Worm (Caenorhabditis elegans): ENCODE measurements around the gene fat-1.

The fat-1 gene

DNA sequence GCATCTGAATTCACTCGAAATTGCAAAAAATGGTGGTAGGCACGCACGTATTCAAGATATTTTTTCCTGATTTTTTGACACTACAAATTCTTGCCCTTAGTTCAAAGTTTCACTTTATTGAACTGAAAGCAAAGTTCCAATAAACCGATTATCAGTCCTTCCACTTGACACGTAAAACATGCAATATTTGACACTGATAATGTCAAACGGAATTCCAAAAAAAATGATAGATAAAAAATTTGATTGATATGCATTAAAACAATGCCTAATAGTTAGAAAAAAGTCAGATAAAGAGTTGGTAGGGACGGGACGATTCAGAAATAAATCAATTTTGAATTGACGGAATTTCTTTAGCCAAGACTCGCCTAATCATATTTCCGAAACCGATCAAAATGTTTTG is 11.6 kb downstream of the fat-1 start:
- TF ChIP-seq lsy-12 (tag; optimal IDR thresholded peaks at IDR 0.05) (no peak), nhr-12 (tag; optimal IDR thresholded peaks at IDR 0.05) (no peak), pha-4 (tag; optimal IDR thresholded peaks at IDR 0.05) (peak; percentile 49), nfya-1 (tag; optimal IDR thresholded peaks at IDR 0.05; ENCODE audit: insufficient read depth) (no peak), ceh-9 (tag; optimal IDR thresholded peaks at IDR 0.05) (no peak), skn-1 (tag; optimal IDR thresholded peaks at IDR 0.05) (no peak), elt-2 (tag; optimal IDR thresholded peaks at IDR 0.05) (peak; percentile 98), pqm-1 (tag; optimal IDR thresholded peaks at IDR 0.05) (peak; percentile 95), ceh-16 (tag; optimal IDR thresholded peaks at IDR 0.05) (no peak), jun-1 (tag; optimal IDR thresholded peaks at IDR 0.05) (peak; percentile 69)

DNA sequence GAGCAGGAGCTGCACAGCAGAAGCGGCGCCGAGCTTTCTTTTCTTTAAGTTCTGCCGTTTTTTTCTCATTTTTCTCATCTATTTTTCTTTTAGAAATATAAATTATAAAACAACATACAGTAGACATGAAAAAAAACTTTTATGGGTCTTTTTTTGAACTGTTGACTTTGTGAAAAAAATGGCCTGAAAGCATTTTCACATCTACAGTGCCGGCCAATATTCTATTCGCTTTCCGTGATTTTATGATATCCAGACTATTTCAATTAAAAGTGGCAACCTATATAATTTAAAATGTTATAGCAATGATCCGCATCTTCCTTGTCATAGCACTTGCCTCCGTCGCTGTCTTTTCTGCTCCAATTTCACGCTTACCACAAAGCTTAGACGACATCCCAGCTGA is 12.6 kb downstream of the fat-1 start, which contains the start of gene far-6:
far-6 (plus strand) TSS at position 301 of the 400 bp plus-strand sequence.
- TF ChIP-seq fos-1 (tag; optimal IDR thresholded peaks at IDR 0.05): no peak
- no peak for TF ChIP-seq ztf-11 (tag; optimal IDR thresholded peaks at IDR 0.05)
- no peak for TF ChIP-seq elt-2 (tag; optimal IDR thresholded peaks at IDR 0.05)
- no peak for TF ChIP-seq snpc-4 (tag; optimal IDR thresholded peaks at IDR 0.05)
- TF ChIP-seq nhr-237 (tag; optimal IDR thresholded peaks at IDR 0.05): no peak
- TF ChIP-seq egl-5 (tag; optimal IDR thresholded peaks at IDR 0.05): no peak
- TF ChIP-seq hmg-11 (tag; optimal IDR thresholded peaks at IDR 0.05): no peak
- TF ChIP-seq skn-1 (tag; optimal IDR thresholded peaks at IDR 0.05): no peak
- TF ChIP-seq pqm-1 (tag; optimal IDR thresholded peaks at IDR 0.05): no peak
- no peak for TF ChIP-seq elt-1 (tag; optimal IDR thresholded peaks at IDR 0.05)
- no peak for TF ChIP-seq nhr-67 (tag; optimal IDR thresholded peaks at IDR 0.05)
- TF ChIP-seq nhr-12 (tag; optimal IDR thresholded peaks at IDR 0.05): no peak
- no peak for TF ChIP-seq nhr-77 (tag; optimal IDR thresholded peaks at IDR 0.05)
- TF ChIP-seq zag-1 (tag; optimal IDR thresholded peaks at IDR 0.05): no peak
- TF ChIP-seq fkh-10 (GFP tag; optimal IDR thresholded peaks at IDR 0.05): no peak
- no peak for TF ChIP-seq nhr-43 (tag; optimal IDR thresholded peaks at IDR 0.05; ENCODE audit: poor library complexity, severe bottlenecking)
- TF ChIP-seq ama-1 (optimal IDR thresholded peaks at IDR 0.05): no peak
- TF ChIP-seq lsy-12 (tag; optimal IDR thresholded peaks at IDR 0.05): no peak

DNA sequence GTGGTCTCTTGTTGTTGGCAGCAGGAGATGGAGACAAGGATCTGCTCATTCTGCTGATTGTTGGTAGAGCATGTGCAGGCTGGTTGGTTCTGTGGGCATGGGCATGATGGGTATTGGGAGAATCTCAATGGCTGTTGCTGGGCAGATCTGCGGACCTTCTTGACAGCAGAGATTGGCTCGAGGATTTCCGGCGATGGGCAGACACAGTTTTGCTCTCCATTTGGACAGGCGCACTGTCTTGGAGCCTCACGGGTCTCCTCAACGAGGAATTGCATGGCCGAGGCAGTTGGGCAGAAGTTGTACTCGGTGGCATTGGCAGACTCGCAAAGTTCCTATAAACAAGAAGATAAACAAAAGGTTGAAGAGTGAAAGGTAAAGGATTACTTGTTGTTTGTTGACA is 15.1 kb downstream of the fat-1 start:
- TF ChIP-seq fkh-2 (tag; optimal IDR thresholded peaks at IDR 0.05) (no peak), ceh-9 (tag; optimal IDR thresholded peaks at IDR 0.05) (no peak), pha-4 (tag; optimal IDR thresholded peaks at IDR 0.05) (peak; percentile 50), lin-39 (tag; optimal IDR thresholded peaks at IDR 0.05) (no peak), lsy-12 (tag; optimal IDR thresholded peaks at IDR 0.05) (no peak)

DNA sequence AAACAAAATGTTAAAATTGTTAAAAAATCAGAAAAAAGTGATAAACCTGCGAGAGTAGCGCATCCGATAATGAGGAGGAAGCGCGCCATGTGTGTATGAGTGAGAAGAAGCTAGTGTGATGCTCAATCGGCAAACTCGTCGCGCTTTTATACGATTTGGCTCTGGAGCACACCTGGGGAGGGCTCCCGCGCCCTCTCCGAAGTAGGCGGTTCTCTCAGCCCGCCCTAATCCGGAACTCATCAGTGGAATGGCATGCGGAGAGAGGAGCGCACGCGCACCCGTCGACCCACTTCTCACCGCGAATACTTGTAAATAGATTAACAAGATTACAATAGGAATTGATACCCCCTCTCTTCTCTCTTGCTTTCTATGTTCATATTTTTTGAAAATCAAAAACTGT is 15.8 kb downstream of the fat-1 start, which contains the start of gene pqn-74:
pqn-74 (minus strand) TSS at position 122 of the 400 bp plus-strand sequence.
- TF ChIP-seq pha-4 (tag; optimal IDR thresholded peaks at IDR 0.05): peak; percentile 28
- no peak for TF ChIP-seq ceh-16 (tag; optimal IDR thresholded peaks at IDR 0.05)

DNA sequence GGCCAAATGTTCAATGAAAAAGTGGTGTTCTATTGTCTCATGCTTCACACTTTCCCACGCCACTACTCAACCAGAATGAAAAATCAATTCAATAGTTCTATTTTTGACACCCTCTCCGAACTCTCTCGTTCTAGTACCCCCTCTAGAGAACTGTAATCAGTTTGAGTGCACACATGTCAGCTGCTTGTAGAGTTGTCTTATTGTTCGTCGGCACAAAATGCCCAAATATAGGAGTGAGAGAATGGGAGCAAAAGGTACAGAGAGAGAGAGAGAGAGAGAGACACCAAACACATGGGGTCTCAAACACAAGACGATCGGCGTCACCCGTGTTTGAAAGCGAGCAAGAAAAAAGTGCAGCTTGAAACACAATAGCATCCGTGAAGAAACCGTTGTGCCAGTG is 18.8 kb downstream of the fat-1 start:
- no peak for TF ChIP-seq sea-2 (GFP tag; optimal IDR thresholded peaks at IDR 0.05)
- no peak for TF ChIP-seq unc-62 (GFP tag; optimal IDR thresholded peaks at IDR 0.05)
- TF ChIP-seq pqm-1 (tag; optimal IDR thresholded peaks at IDR 0.05): peak; percentile 49
- no peak for TF ChIP-seq tbx-2 (tag; optimal IDR thresholded peaks at IDR 0.05)
- TF ChIP-seq elt-2 (tag; optimal IDR thresholded peaks at IDR 0.05): peak; percentile 76
- TF ChIP-seq pha-4 (tag; optimal IDR thresholded peaks at IDR 0.05): peak; percentile 61

DNA sequence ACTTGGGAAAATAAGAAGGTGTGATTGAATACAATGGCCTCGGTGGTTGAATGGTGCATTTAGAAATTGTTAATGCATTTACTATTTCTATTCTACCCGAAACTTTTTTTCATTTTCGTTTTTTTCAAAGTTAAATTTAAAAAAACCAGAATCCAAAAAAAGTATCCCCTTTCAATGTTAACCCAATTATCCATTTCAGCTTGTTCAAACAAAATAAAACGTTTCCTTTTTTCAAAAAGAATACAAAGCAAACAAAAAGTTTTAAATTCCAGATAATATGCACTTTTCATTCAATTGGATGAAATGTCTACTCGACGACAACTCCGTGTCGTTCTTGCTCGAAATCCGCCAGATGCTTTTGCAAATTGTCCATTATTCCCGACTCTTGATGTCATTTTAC is 27.1 kb downstream of the fat-1 start, which contains the start of gene W02A2.5:
W02A2.5 (plus strand) TSS at position 301 of the 400 bp plus-strand sequence.
- TF ChIP-seq ceh-16 (tag; optimal IDR thresholded peaks at IDR 0.05) (no peak), lsy-12 (tag; optimal IDR thresholded peaks at IDR 0.05) (no peak), nhr-77 (tag; optimal IDR thresholded peaks at IDR 0.05) (no peak), ceh-9 (tag; optimal IDR thresholded peaks at IDR 0.05) (no peak), nhr-12 (tag; optimal IDR thresholded peaks at IDR 0.05) (no peak), elt-1 (tag; optimal IDR thresholded peaks at IDR 0.05) (no peak), nhr-28 (tag; optimal IDR thresholded peaks at IDR 0.05) (no peak), nhr-25 (tag; optimal IDR thresholded peaks at IDR 0.05) (no peak), R02D3.7 (tag; optimal IDR thresholded peaks at IDR 0.05) (no peak)
